Fruit fly (Drosophila melanogaster) whole organism: ENCODE data around the gene CG17560.

Source experiments
- CG8478 ChIP-seq: fragments of >200 bp; optimal IDR thresholded peaks from 2 replicates; lab custom pipeline; 2018; ENCODE audit warnings: inconsistent platforms
- Dll ChIP-seq: fragments of >200 bp; optimal IDR thresholded peaks from 2 replicates; lab custom pipeline; 2017
- EcR ChIP-seq, 2 experiments: fragments of >200 bp; optimal IDR thresholded peaks; 2 replicates each; lab custom pipeline; 2017; ENCODE audit warnings: missing biosample characterization in 2 of 2, missing genetic modification characterization in 2 of 2, missing genetic modification reagents in 2 of 2
- pan ChIP-seq: fragments of >200 bp; optimal IDR thresholded peaks from 2 replicates; lab custom pipeline; 2017
- psq ChIP-seq: fragments of >200 bp; optimal IDR thresholded peaks from 2 replicates; lab custom pipeline; 2017
- usp ChIP-seq: fragments of >200 bp; optimal IDR thresholded peaks from 2 replicates; lab custom pipeline; 2017; ENCODE audit warnings: missing biosample characterization, missing genetic modification characterization, mixed read lengths

The CG17560 gene

dm6 chr3R:16630564-16630963, 12.8 kb downstream of the CG17560 start:
- TF ChIP-seq CG8478 (no peak), pan (lab: Kevin White, UChicago) (no peak), usp (GFP tag; lab: Kevin White, UChicago) (no peak), Dll (lab: Kevin White, UChicago) (no peak), EcR (GFP tag; optimal IDR thresholded peaks at IDR 0.05; lab: Kevin White, UChicago) (no peak), psq (no peak)

DNA sequence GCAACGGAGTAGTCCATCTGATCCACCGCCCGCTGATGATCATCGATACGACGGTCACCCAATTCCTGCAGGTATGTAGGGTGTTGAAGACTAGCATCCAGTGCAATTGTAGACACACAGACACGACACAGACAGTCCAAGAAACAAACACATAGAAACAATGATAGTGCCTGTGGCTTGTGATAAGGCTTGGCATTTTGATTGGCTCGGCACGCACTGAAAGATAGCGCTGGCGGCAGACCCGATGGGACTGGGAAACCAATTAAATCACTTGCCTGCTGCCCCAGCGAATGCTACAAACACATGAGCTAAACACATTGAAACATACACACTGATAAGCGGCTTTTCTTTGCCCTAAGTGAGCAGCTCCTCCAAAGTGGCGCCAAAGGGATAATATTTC, 14.9 kb downstream of the CG17560 start:
- TF ChIP-seq Dll (lab: Kevin White, UChicago): no peak
- TF ChIP-seq EcR (GFP tag; optimal IDR thresholded peaks at IDR 0.05; lab: Kevin White, UChicago): no peak
- no peak for TF ChIP-seq pan (lab: Kevin White, UChicago)
- no peak for TF ChIP-seq usp (GFP tag; lab: Kevin White, UChicago)
- no peak for TF ChIP-seq CG8478
- TF ChIP-seq psq: no peak

DNA sequence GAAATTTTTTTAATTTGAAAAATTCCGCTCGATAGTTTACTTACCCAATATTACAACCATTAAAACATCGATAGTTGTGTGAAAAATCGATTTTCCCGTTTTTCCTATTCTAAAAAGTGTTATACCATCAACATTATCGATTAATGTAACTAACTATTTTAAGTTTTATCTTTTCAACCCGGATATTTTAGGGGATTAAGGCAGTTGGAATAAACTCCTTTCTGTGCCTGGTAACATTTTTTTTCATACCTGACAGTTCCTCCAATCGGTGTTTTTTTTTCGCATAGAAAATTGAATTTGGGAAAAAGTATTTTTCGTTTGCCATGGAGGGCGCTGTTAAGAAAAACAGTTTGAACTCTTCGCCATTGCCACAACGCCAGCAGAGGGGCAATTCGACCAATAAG, 22.3 kb downstream of the CG17560 start, which contains the start of gene nonA-l:
Gene nonA-l, plus strand, starts transcription at position 201 of the 404 bp plus-strand sequence.
- TF ChIP-seq psq: no peak
- no peak for TF ChIP-seq Dll (lab: Kevin White, UChicago)
- no peak for TF ChIP-seq CG8478

- TF ChIP-seq EcR (GFP tag; optimal IDR thresholded peaks at IDR 0.05; lab: Kevin White, UChicago) (no peak), psq (no peak), pan (lab: Kevin White, UChicago) (no peak), CG8478 (no peak), Dll (lab: Kevin White, UChicago) (no peak), usp (GFP tag; lab: Kevin White, UChicago) (no peak)
Observed at dm6 chr3R:16643591-16643990, 25.8 kb downstream of the CG17560 start, which contains the start of gene Arl6IP1. TSS of gene Arl6IP1 (plus strand) at chr3R:16643605.

DNA sequence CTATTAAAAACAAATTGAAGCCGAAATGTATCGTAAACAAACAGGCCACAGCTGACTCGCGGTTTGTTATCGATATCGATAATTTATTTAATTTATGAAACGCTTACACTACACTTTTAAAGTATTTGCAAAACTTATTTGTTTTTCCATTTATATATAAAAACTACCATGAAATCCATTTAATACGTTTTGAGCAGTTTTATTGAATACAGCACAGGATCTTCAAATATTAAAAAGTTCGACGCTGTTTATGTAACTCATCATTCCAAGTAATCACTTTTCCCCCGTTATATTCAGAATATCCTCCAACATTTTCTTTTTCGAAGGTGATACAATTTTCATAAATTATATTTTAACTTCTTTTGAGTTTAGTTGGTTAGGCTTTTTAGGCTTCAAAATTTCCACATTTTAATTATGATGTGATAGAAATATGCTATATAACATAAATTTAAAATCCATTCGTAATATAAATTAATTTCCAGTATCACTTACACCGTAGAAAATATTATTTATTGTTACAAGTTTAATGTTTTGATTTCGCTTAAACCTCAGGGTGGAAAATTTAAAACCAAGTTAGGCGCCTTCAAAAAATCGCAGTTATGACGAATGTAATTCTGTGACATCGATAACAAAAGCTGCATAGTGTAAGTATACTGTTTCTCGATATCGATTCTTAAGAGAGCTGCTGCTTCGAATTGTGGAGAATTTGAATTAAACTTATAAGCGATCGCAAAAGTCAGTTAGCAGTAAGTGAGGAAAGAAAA, 29.4 kb downstream of the CG17560 start, which contains the start of the genes CG10324 and CCT3:
Gene CG10324, minus strand, starts transcription at position 53 of the 764 bp plus-strand sequence.
Gene CCT3, plus strand, starts transcription at position 654 of the 764 bp plus-strand sequence.
- TF ChIP-seq CG8478 (no peak), Dll (lab: Kevin White, UChicago) (no peak), usp (GFP tag; lab: Kevin White, UChicago) (no peak), pan (lab: Kevin White, UChicago) (no peak), EcR (GFP tag; optimal IDR thresholded peaks at IDR 0.05; lab: Kevin White, UChicago) (no peak), psq (no peak)

- no peak for TF ChIP-seq CG8478
- no peak for TF ChIP-seq pan (lab: Kevin White, UChicago)
- TF ChIP-seq EcR (GFP tag; optimal IDR thresholded peaks at IDR 0.05; lab: Kevin White, UChicago): no peak
- TF ChIP-seq usp (GFP tag; lab: Kevin White, UChicago): no peak
- TF ChIP-seq psq: no peak
- TF ChIP-seq Dll (lab: Kevin White, UChicago): no peak
Observed at dm6 chr3R:16647716-16648016, 29.9 kb downstream of the CG17560 start.

DNA sequence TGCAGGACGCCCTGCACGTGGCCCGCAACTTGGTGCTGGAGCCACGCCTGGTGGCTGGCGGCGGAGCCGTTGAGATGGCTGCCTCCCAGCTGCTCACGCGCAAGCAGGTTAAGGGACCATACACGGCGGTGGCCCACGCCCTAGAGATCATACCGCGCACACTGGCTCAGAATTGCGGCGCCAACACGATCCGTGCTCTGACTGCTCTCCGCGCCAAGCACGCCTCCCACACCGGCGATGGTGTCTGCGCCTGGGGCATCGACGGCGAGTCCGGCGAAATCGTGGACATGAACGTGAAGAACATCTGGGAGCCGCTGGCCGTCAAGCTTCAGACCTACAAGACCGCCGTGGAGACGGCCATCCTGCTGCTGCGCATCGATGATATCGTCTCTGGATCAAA, 31.5 kb downstream of the CG17560 start:
- TF ChIP-seq psq: no peak
- TF ChIP-seq CG8478: no peak
- TF ChIP-seq usp (GFP tag; lab: Kevin White, UChicago): no peak
- TF ChIP-seq EcR (GFP tag; optimal IDR thresholded peaks at IDR 0.05; lab: Kevin White, UChicago): no peak
- TF ChIP-seq Dll (lab: Kevin White, UChicago): no peak
- TF ChIP-seq pan (lab: Kevin White, UChicago): no peak

dm6 chr3R:16650950-16651349, 33.2 kb downstream of the CG17560 start, which contains the start of gene Mettl4:
TSS of gene Mettl4 (minus strand) at chr3R:16651157.
- no peak for TF ChIP-seq usp (GFP tag; lab: Kevin White, UChicago)
- TF ChIP-seq psq: no peak
- TF ChIP-seq pan (lab: Kevin White, UChicago): no peak
- no peak for TF ChIP-seq CG8478
- TF ChIP-seq Dll (lab: Kevin White, UChicago): no peak
- no peak for TF ChIP-seq EcR (GFP tag; optimal IDR thresholded peaks at IDR 0.05; lab: Kevin White, UChicago)

DNA sequence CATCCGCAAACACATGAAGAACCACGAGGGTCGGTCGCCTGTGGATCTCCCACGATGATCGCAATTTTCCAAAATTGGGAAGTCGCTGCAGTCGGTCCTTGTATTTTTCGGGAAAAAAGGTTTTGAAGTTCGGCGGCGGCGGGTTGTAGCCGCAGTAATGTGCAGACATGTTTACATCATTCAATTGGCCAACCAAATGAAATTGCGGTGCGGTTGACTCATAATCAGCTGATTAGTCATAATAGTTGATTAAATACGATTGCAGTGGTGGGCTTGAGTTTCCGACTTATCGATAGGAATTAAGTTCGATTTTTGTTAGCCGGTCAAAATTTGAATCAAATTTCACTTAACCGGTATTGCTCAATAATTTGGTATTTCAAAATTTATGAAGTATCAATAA, 34.3 kb downstream of the CG17560 start, which contains the start of gene CG14907:
Gene CG14907, minus strand, starts transcription at position 229 of the 400 bp plus-strand sequence.
- TF ChIP-seq Dll (lab: Kevin White, UChicago) (no peak), pan (lab: Kevin White, UChicago) (no peak), usp (GFP tag; lab: Kevin White, UChicago) (no peak)

DNA sequence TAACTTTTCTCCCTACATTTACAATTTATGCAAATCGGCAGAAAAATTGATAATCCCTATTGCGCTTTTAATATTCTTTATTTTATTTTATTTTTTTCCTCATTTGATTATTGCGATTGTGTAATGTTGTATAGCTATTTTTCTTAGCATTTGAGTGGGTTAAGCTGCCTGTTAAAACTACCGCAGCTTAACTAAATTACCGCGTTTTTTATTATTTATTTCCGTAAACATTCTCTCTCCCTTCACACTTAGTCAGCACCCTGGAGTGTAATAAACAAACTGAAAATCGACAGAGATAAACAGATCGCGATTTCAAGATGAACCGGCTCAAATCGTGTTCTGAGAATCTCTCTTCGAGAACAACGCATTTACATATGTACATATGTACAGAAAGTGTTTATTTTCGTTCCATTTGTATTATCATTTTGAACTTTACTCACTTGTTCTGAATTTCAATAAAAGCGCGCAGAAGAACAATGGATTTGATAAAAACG, 37.3 kb downstream of the CG17560 start:
- TF ChIP-seq EcR (GFP tag; optimal IDR thresholded peaks at IDR 0.05; lab: Kevin White, UChicago) (no peak), Dll (lab: Kevin White, UChicago) (no peak), pan (lab: Kevin White, UChicago) (no peak), psq (no peak), usp (GFP tag; lab: Kevin White, UChicago) (no peak), CG8478 (no peak)

DNA sequence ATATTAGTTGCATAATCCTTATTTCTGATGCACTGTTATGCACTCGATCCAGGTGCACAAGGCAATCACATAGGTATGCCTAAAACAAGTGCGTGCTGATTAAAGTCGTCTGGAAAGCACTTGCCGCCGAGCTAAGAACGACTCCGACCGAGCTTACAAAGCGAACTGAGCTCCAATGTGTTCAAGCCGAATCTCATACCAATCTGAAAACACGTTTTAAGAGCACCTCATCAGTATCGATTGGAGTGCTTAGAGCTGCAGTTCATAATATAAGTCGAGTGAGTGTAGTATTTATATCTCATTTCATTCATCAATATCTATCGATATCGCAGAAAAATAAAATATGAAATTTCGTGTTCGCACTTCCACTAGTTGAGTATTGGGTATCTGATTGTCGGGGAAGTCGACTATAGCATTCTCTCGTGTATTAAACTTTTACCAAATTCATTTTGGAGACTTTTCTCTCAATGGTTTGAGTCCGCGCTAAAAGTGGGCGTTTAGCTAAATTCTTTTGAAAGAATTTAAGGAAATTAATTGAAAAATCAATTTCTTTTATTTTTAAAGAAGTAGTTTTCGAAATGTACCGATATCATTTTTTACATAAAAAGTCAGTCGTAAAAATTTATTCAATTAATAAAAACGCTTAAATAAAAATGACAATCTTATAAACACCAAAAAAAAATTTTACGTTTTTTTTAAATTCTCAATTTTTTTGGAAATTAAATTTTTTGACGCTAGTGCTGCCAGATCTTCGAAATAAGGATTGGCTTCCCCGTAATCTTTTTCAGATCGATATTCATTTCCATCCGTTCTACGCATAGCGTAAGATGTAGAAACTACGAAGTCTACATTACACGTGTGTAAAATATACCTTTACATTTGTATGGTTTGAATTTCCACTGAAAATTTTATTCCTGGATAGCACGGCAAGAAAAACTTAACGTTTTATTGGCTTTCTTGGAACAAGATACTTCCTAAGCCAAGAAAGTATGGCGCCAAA, 38.0 kb downstream of the CG17560 start, which contains the start of gene modSP:
Gene modSP, minus strand, starts transcription at position 169 of the 1,000 bp plus-strand sequence.
- TF ChIP-seq pan (lab: Kevin White, UChicago) (no peak), usp (GFP tag; lab: Kevin White, UChicago) (no peak), psq (no peak), Dll (lab: Kevin White, UChicago) (no peak), EcR (GFP tag; optimal IDR thresholded peaks at IDR 0.05; lab: Kevin White, UChicago) (no peak), CG8478 (no peak)
